Worm (Caenorhabditis elegans): ENCODE measurements around the gene ZC513.2.

ZC513.2 gene

ce11 chrV:8055170-8055569 lies 940 bp downstream of the ZC513.2 start:
- TF ChIP-seq ceh-28 (tag; optimal IDR thresholded peaks at IDR 0.05), result no peak
- TF ChIP-seq tbx-2 (tag; optimal IDR thresholded peaks at IDR 0.05), result no peak
- no peak for TF ChIP-seq lin-15B (tag; optimal IDR thresholded peaks at IDR 0.05)
- no peak for TF ChIP-seq unc-62 (GFP tag; optimal IDR thresholded peaks at IDR 0.05)
- no peak for TF ChIP-seq snpc-4 (tag; optimal IDR thresholded peaks at IDR 0.05)
- TF ChIP-seq skn-1 (tag; optimal IDR thresholded peaks at IDR 0.05), result no peak
- no peak for TF ChIP-seq elt-3 (tag; optimal IDR thresholded peaks at IDR 0.05)
- TF ChIP-seq pqm-1 (tag; optimal IDR thresholded peaks at IDR 0.05), result no peak
- no peak for TF ChIP-seq lin-39 (tag; optimal IDR thresholded peaks at IDR 0.05)
- no peak for TF ChIP-seq ZK546.5 (tag; optimal IDR thresholded peaks at IDR 0.05)
- TF ChIP-seq nhr-11 (tag; optimal IDR thresholded peaks at IDR 0.05), result no peak
- no peak for TF ChIP-seq fos-1 (tag; optimal IDR thresholded peaks at IDR 0.05)

DNA sequence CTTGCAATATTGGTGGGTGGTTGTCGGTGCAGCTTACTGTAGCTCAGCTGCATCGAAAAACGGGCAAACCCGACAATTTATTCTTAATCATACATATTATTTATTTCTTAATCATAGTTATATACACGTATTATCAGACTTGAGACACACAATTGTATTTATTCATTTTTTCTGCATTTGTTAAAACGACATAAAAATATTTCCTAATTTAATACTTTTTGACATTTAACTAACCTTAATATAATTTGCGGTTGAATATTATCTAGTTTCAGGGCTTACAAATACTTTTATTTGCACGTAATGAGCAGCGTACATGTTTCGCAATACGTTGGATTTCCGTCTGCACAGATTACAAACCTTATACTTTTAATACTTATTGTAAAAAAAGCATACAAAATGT lies 4.1 kb downstream of the ZC513.2 start, which contains the start of gene str-138:
Gene str-138, plus strand, starts transcription at position 301 of the 400 bp plus-strand sequence.
- no peak for TF ChIP-seq R02D3.7 (tag; optimal IDR thresholded peaks at IDR 0.05)
- no peak for TF ChIP-seq nhr-28 (tag; optimal IDR thresholded peaks at IDR 0.05)
- no peak for TF ChIP-seq elt-3 (tag; optimal IDR thresholded peaks at IDR 0.05)
- TF ChIP-seq mdl-1 (tag; optimal IDR thresholded peaks at IDR 0.05), result no peak
- no peak for TF ChIP-seq ceh-9 (tag; optimal IDR thresholded peaks at IDR 0.05)
- no peak for TF ChIP-seq fos-1 (tag; optimal IDR thresholded peaks at IDR 0.05)
- no peak for TF ChIP-seq nhr-77 (tag; optimal IDR thresholded peaks at IDR 0.05)
- TF ChIP-seq elt-2 (tag; optimal IDR thresholded peaks at IDR 0.05), result no peak
- TF ChIP-seq nhr-25 (tag; optimal IDR thresholded peaks at IDR 0.05), result no peak
- no peak for TF ChIP-seq nhr-76 (tag; optimal IDR thresholded peaks at IDR 0.05)
- TF ChIP-seq snpc-4 (tag; optimal IDR thresholded peaks at IDR 0.05), result no peak
- no peak for TF ChIP-seq ceh-82 (tag; optimal IDR thresholded peaks at IDR 0.05)
- TF ChIP-seq pqm-1 (tag; optimal IDR thresholded peaks at IDR 0.05), result no peak
- no peak for TF ChIP-seq tbx-2 (tag; optimal IDR thresholded peaks at IDR 0.05)
- no peak for TF ChIP-seq ZK546.5 (tag; optimal IDR thresholded peaks at IDR 0.05)
- TF ChIP-seq nhr-237 (tag; optimal IDR thresholded peaks at IDR 0.05), result no peak
- no peak for TF ChIP-seq unc-62 (GFP tag; optimal IDR thresholded peaks at IDR 0.05)
- no peak for TF ChIP-seq nhr-43 (tag; optimal IDR thresholded peaks at IDR 0.05; ENCODE audit: poor library complexity, severe bottlenecking)

ce11 chrV:8062074-8062473 lies 7.8 kb downstream of the ZC513.2 start, which contains the start of gene str-139:
Gene str-139 (minus strand): TSS chrV:8062174.
- no peak for TF ChIP-seq ceh-16 (tag; optimal IDR thresholded peaks at IDR 0.05)
- TF ChIP-seq ama-1 (optimal IDR thresholded peaks at IDR 0.05), result no peak
- no peak for TF ChIP-seq aly-2 (tag; optimal IDR thresholded peaks at IDR 0.05)
- TF ChIP-seq nhr-43 (tag; optimal IDR thresholded peaks at IDR 0.05; ENCODE audit: poor library complexity, severe bottlenecking), result no peak
- TF ChIP-seq mdl-1 (tag; optimal IDR thresholded peaks at IDR 0.05), result no peak
- TF ChIP-seq ztf-4 (tag; optimal IDR thresholded peaks at IDR 0.05), result no peak
- TF ChIP-seq ceh-9 (tag; optimal IDR thresholded peaks at IDR 0.05), result no peak
- no peak for TF ChIP-seq jun-1 (tag; optimal IDR thresholded peaks at IDR 0.05)
- no peak for TF ChIP-seq pqm-1 (tag; optimal IDR thresholded peaks at IDR 0.05)
- no peak for TF ChIP-seq fos-1 (tag; optimal IDR thresholded peaks at IDR 0.05)
- TF ChIP-seq lsy-12 (tag; optimal IDR thresholded peaks at IDR 0.05), result no peak
- no peak for TF ChIP-seq nhr-25 (tag; optimal IDR thresholded peaks at IDR 0.05)
- TF ChIP-seq ZK546.5 (tag; optimal IDR thresholded peaks at IDR 0.05), result no peak

DNA sequence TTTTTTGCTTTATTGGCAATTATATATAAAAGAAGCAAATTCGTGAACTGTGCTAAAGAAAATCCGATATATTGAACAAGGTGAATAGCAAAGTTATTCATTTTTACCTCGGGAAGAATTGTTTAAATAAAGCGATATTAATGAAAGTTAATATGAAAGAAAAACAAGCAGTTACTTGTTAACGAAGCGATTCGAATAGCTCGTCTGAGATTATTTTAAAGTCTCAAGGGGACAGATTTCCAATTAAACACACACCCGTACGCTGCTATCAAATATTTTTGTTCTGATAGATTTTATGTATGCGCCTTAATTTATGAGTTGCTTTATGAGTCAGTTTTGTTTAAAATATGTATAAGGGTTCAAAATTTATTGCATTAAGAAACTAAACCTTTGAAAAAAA lies 13.6 kb downstream of the ZC513.2 start, which contains the start of gene str-140:
Gene str-140, minus strand, starts transcription at position 101 of the 400 bp plus-strand sequence.
- no peak for TF ChIP-seq elt-3 (tag; optimal IDR thresholded peaks at IDR 0.05)
- TF ChIP-seq hmg-11 (tag; optimal IDR thresholded peaks at IDR 0.05), result no peak
- no peak for TF ChIP-seq nhr-43 (tag; optimal IDR thresholded peaks at IDR 0.05; ENCODE audit: poor library complexity, severe bottlenecking)
- no peak for TF ChIP-seq daf-12 (tag; optimal IDR thresholded peaks at IDR 0.05)
- no peak for TF ChIP-seq jun-1 (tag; optimal IDR thresholded peaks at IDR 0.05)
- TF ChIP-seq ceh-9 (tag; optimal IDR thresholded peaks at IDR 0.05), result no peak
- TF ChIP-seq skn-1 (tag; optimal IDR thresholded peaks at IDR 0.05), result no peak
- no peak for TF ChIP-seq eor-1 (tag; optimal IDR thresholded peaks at IDR 0.05)
- no peak for TF ChIP-seq unc-39 (tag; optimal IDR thresholded peaks at IDR 0.05)
- TF ChIP-seq unc-62 (GFP tag; optimal IDR thresholded peaks at IDR 0.05), result no peak
- TF ChIP-seq elt-1 (tag; optimal IDR thresholded peaks at IDR 0.05), result no peak
- TF ChIP-seq nhr-28 (tag; optimal IDR thresholded peaks at IDR 0.05), result no peak
- no peak for TF ChIP-seq egl-5 (tag; optimal IDR thresholded peaks at IDR 0.05)
- TF ChIP-seq zag-1 (tag; optimal IDR thresholded peaks at IDR 0.05), result no peak
- TF ChIP-seq ceh-82 (tag; optimal IDR thresholded peaks at IDR 0.05), result no peak
- TF ChIP-seq nhr-67 (tag; optimal IDR thresholded peaks at IDR 0.05), result no peak
- TF ChIP-seq elt-2 (tag; optimal IDR thresholded peaks at IDR 0.05), result no peak
- TF ChIP-seq ceh-16 (tag; optimal IDR thresholded peaks at IDR 0.05), result no peak
- no peak for TF ChIP-seq pqm-1 (tag; optimal IDR thresholded peaks at IDR 0.05)
